Fruit fly (Drosophila melanogaster): Measurements from ENCODE around the gene CG31195.

dm6 chr3R:20765302-20766155, 3.4 kb upstream of the CG31195 start:
- TF ChIP-seq Sin3A (optimal IDR thresholded peaks at IDR 0.05) = no peak
- TF ChIP-seq ttk (optimal IDR thresholded peaks at IDR 0.05) = no peak
- no peak for TF ChIP-seq psq (optimal IDR thresholded peaks at IDR 0.05)
- TF ChIP-seq Myc (optimal IDR thresholded peaks at IDR 0.05) = no peak
- no peak for TF ChIP-seq insv (optimal IDR thresholded peaks at IDR 0.05)

All from Kc167 (cell line).